Worm (Caenorhabditis elegans): ENCODE data around the gene ptp-1.

- TF ChIP-seq ama-1 (optimal IDR thresholded peaks at IDR 0.05): no peak
- no peak for TF ChIP-seq scrt-1 (GFP tag; IDR thresholded peaks at IDR 0.05)
- TF ChIP-seq tbx-37 (GFP tag; conservative IDR thresholded peaks at IDR 0.05): no peak
- no peak for TF ChIP-seq ets-7 (tag; optimal IDR thresholded peaks at IDR 0.05)
- no peak for TF ChIP-seq ceh-36 (tag; optimal IDR thresholded peaks at IDR 0.05)
- TF ChIP-seq ceh-13 (GFP tag; optimal IDR thresholded peaks at IDR 0.05): no peak
- TF ChIP-seq hmg-4 (GFP tag; optimal IDR thresholded peaks at IDR 0.05): no peak
- TF ChIP-seq aly-1 (tag; optimal IDR thresholded peaks at IDR 0.05): no peak
- TF ChIP-seq hmbx-1 (tag; optimal IDR thresholded peaks at IDR 0.05): no peak
- no peak for TF ChIP-seq flt-1 (GFP tag; IDR thresholded peaks at IDR 0.05)
- TF ChIP-seq tra-4 (tag; optimal IDR thresholded peaks at IDR 0.05): no peak
Measured at ce11 chrIII:3632379-3632778, 41.9 kb downstream of the ptp-1 start.

All from whole organism, early embryonic.